Fruit fly (Drosophila melanogaster): ENCODE data around the gene CG17364.

DNA sequence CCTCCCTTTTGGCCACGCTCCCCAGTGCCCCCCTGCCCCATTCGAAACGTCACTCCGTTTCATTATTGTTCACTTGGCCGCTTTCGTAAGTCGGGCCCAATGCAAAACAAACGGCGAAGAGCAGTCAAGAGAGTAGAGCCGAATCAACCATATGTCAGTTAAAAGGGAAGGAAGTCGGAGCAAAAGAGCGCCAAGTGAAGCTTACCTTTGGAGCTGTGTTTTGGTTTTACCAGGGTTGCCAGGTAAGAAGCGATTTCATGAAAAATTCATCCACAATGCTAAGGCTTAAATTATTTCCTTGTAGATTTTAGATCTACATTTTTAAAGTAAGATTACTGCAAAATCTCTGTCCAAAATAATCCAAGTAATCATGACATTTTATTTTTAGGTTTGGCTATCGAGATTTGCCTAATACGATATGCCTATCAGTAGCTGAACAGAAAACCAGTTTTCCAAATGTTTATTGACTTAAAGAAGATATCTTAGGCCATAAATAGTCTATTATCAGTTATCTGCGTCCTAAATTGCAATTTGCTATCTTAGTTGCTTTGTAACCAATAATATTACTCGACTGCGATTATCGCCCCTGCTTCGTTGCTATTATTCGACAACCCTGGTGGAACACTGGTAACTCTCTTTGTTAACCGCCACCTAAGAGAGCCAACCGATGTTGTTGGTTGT, 54.6 kb downstream of the CG17364 start:
- TF ChIP-seq tj (GFP tag; optimal IDR thresholded peaks at IDR 0.05) (peak; percentile 57), CG5204 (GFP tag; optimal IDR thresholded peaks at IDR 0.05) (peak; percentile 88), CG33017 (tag; optimal IDR thresholded peaks at IDR 0.05) (peak; percentile 65), toe (GFP tag; optimal IDR thresholded peaks at IDR 0.05) (peak; percentile 84), Clk (GFP tag; optimal IDR thresholded peaks at IDR 0.05) (peak; percentile 57), ovo (GFP tag; optimal IDR thresholded peaks at IDR 0.05) (peak; percentile 25), CG7045 (GFP tag; optimal IDR thresholded peaks at IDR 0.05) (peak; percentile 90), CG14711 (tag; optimal IDR thresholded peaks at IDR 0.05) (peak; percentile 82), cic (GFP tag; optimal IDR thresholded peaks at IDR 0.05) (no peak), Mnt (GFP tag; optimal IDR thresholded peaks at IDR 0.05) (no peak), Hr96 (GFP tag; optimal IDR thresholded peaks at IDR 0.05) (peak; percentile 86), kay (GFP tag; ENCODE audit: borderline replicate concordance) (peak; percentile 38), Crg-1 (GFP tag; optimal IDR thresholded peaks at IDR 0.05) (peak; percentile 82)

Data from whole organism, adult.